Worm (Caenorhabditis elegans) whole organism, young adult: ENCODE measurements around the gene C04E6.13.

Experiments
- B0019.2 ChIP-seq: fragments of 200-800 bp; sonication (Bioruptor generic); conservative IDR thresholded peaks from 2 replicates; pipeline ENCODE4 v1.3.6; 2022; ENCODE audit warnings: missing genetic modification reagents, missing genetic modification characterization, missing compliant biosample characterization
- B0261.1 ChIP-seq: sonication (generic microtip); optimal IDR thresholded peaks from 2 replicates; lab custom pipeline; 2016; ENCODE audit warnings: mild to moderate bottlenecking, missing genetic modification characterization, moderate library complexity, missing compliant biosample characterization
- F22D6.2 ChIP-seq: sonication (generic microtip); optimal IDR thresholded peaks from 2 replicates; lab custom pipeline; 2016; ENCODE audit warnings: mild to moderate bottlenecking, missing genetic modification characterization, missing compliant biosample characterization
- F33H1.4 ChIP-seq: fragments of 200-800 bp; sonication (Bioruptor generic); IDR thresholded peaks from 2 replicates; pipeline ENCODE4 v1.3.6; 2022; ENCODE audit warnings: missing genetic modification reagents, missing genetic modification characterization, missing compliant biosample characterization
- K12H6.12 ChIP-seq: fragments of 200-800 bp; sonication (Bioruptor generic); optimal IDR thresholded peaks from 2 replicates; lab custom pipeline; 2018; ENCODE audit warnings: mild to moderate bottlenecking, missing genetic modification characterization, missing compliant biosample characterization
- T07F8.4 ChIP-seq: sonication (generic microtip); optimal IDR thresholded peaks from 2 replicates; lab custom pipeline; 2016; ENCODE audit warnings: mild to moderate bottlenecking, missing genetic modification characterization, moderate library complexity, missing compliant biosample characterization
- T26A5.8 ChIP-seq: sonication (generic microtip); optimal IDR thresholded peaks from 2 replicates; lab custom pipeline; 2016; ENCODE audit warnings: missing genetic modification characterization, missing compliant biosample characterization
- Y56A3A.18 ChIP-seq: fragments of 200-800 bp; sonication (Bioruptor generic); IDR thresholded peaks from 2 replicates; pipeline ENCODE4 v1.3.6; 2022; ENCODE audit warnings: missing genetic modification reagents, missing genetic modification characterization, missing compliant biosample characterization
- Y95B8A.8 ChIP-seq: fragments of 200-800 bp; sonication (Bioruptor generic); IDR thresholded peaks from 2 replicates; pipeline ENCODE4 v1.3.6; 2022; ENCODE audit warnings: missing genetic modification reagents, missing genetic modification characterization, missing compliant biosample characterization
- ZK185.1 ChIP-seq: sonication (generic microtip); optimal IDR thresholded peaks from 2 replicates; lab custom pipeline; 2016; ENCODE audit warnings: mild to moderate bottlenecking, missing genetic modification characterization, missing compliant biosample characterization; ENCODE audit not compliant: poor library complexity, severe bottlenecking
- aptf-2 ChIP-seq: fragments of 200-800 bp; sonication (Bioruptor generic); conservative IDR thresholded peaks from 2 replicates; pipeline ENCODE4 v1.3.6; 2022; ENCODE audit warnings: missing genetic modification reagents, missing genetic modification characterization, missing compliant biosample characterization
- atf-7 ChIP-seq: sonication (generic microtip); optimal IDR thresholded peaks from 2 replicates; lab custom pipeline; 2017; ENCODE audit warnings: mild to moderate bottlenecking, missing genetic modification characterization, missing compliant biosample characterization
- attf-3 ChIP-seq: fragments of 200-800 bp; sonication (Bioruptor generic); conservative IDR thresholded peaks from 2 replicates; pipeline ENCODE4 v1.3.6; 2022; ENCODE audit warnings: missing genetic modification reagents, missing genetic modification characterization, missing compliant biosample characterization
- attf-5 ChIP-seq: fragments of 200-800 bp; sonication (Bioruptor generic); optimal IDR thresholded peaks from 2 replicates; lab custom pipeline; 2018; ENCODE audit warnings: mild to moderate bottlenecking, missing genetic modification characterization, missing compliant biosample characterization
- attf-6 ChIP-seq: fragments of 200-800 bp; sonication (Bioruptor generic); IDR thresholded peaks from 2 replicates; pipeline ENCODE4 v1.3.6; 2022; ENCODE audit warnings: missing genetic modification reagents, missing genetic modification characterization, missing compliant biosample characterization
- ccch-3 ChIP-seq: fragments of 200-800 bp; sonication (Bioruptor generic); optimal IDR thresholded peaks from 2 replicates; lab custom pipeline; 2018; ENCODE audit warnings: mild to moderate bottlenecking, missing genetic modification characterization, missing compliant biosample characterization
- cebp-1 ChIP-seq, 2 experiments: fragments of 200-800 bp in 1 of 2; sonication (Bioruptor generic) in 1 of 2; sonication (generic microtip) in 1 of 2; IDR thresholded peaks in 1 of 2; optimal IDR thresholded peaks in 1 of 2; 2 replicates each; pipeline versions ENCODE4 v1.3.6 to Lab custom; 2017 to 2022; ENCODE audit warnings: missing compliant biosample characterization in 2 of 2, missing genetic modification characterization in 2 of 2, mild to moderate bottlenecking in 1 of 2, missing genetic modification reagents in 1 of 2, moderate library complexity in 1 of 2
- ceh-40 ChIP-seq: fragments of 200-800 bp; sonication (Bioruptor generic); IDR thresholded peaks from 2 replicates; pipeline ENCODE4 v1.3.6; 2022; ENCODE audit warnings: missing genetic modification characterization, missing compliant biosample characterization
- ceh-58 ChIP-seq: fragments of 200-800 bp; sonication (Bioruptor generic); IDR thresholded peaks from 2 replicates; pipeline ENCODE4 v1.3.6; 2022; ENCODE audit warnings: missing genetic modification characterization, missing compliant biosample characterization
- ceh-79 ChIP-seq: sonication (generic microtip); optimal IDR thresholded peaks from 2 replicates; lab custom pipeline; 2017; ENCODE audit warnings: mild to moderate bottlenecking, missing genetic modification characterization, missing compliant biosample characterization
- die-1 ChIP-seq: sonication (generic microtip); optimal IDR thresholded peaks from 2 replicates; lab custom pipeline; 2016; ENCODE audit warnings: missing genotype, mild to moderate bottlenecking, missing genetic modification characterization, missing compliant biosample characterization
- dpff-1 ChIP-seq: sonication (generic microtip); optimal IDR thresholded peaks from 2 replicates; lab custom pipeline; 2017; ENCODE audit warnings: mild to moderate bottlenecking, missing genetic modification characterization, missing compliant biosample characterization
- egl-18 ChIP-seq: fragments of 200-800 bp; sonication (Bioruptor generic); IDR thresholded peaks from 2 replicates; pipeline ENCODE4 v1.3.6; 2022; ENCODE audit warnings: missing genetic modification reagents, missing genetic modification characterization, missing compliant biosample characterization
- egl-44 ChIP-seq: fragments of 200-800 bp; sonication (Bioruptor generic); IDR thresholded peaks from 2 replicates; pipeline ENCODE4 v1.3.6; 2022; ENCODE audit warnings: missing genetic modification reagents, missing genetic modification characterization, missing compliant biosample characterization
- egrh-3 ChIP-seq: fragments of 200-800 bp; sonication (Bioruptor generic); IDR thresholded peaks from 2 replicates; pipeline ENCODE4 v1.3.6; 2022; ENCODE audit warnings: missing genetic modification reagents, missing genetic modification characterization, missing compliant biosample characterization
- fkh-3 ChIP-seq: sonication (generic microtip); optimal IDR thresholded peaks from 2 replicates; lab custom pipeline; 2016; ENCODE audit warnings: mild to moderate bottlenecking, missing genetic modification characterization, missing compliant biosample characterization
- gei-17 ChIP-seq: fragments of 200-800 bp; sonication (Bioruptor generic); optimal IDR thresholded peaks from 2 replicates; lab custom pipeline; 2018; ENCODE audit warnings: mild to moderate bottlenecking, missing genetic modification characterization, missing compliant biosample characterization
- hmg-1.2 ChIP-seq: fragments of 200-800 bp; sonication (Bioruptor generic); IDR thresholded peaks from 2 replicates; pipeline ENCODE4 v1.3.6; 2022; ENCODE audit warnings: missing genetic modification reagents, missing genetic modification characterization, missing compliant biosample characterization
- hsf-1 ChIP-seq: fragments of 200-800 bp; sonication (Bioruptor generic); IDR thresholded peaks from 2 replicates; pipeline ENCODE4 v1.3.6; 2022; ENCODE audit warnings: missing genetic modification reagents, missing genetic modification characterization, missing compliant biosample characterization
- let-526 ChIP-seq: fragments of 200-800 bp; sonication (Bioruptor generic); IDR thresholded peaks from 2 replicates; pipeline ENCODE4 v1.3.6; 2022; ENCODE audit warnings: missing genetic modification reagents, missing genetic modification characterization, missing compliant biosample characterization
- let-607 ChIP-seq, 2 experiments: fragments of 200-800 bp in 1 of 2; sonication (Bioruptor generic) in 1 of 2; sonication (generic microtip) in 1 of 2; optimal IDR thresholded peaks; 2 replicates each; lab custom pipeline; 2016 to 2018; ENCODE audit warnings: mild to moderate bottlenecking in 2 of 2, missing compliant biosample characterization in 2 of 2, missing genetic modification characterization in 2 of 2, moderate library complexity in 2 of 2, missing genotype in 1 of 2
- mes-4 ChIP-seq: sonication (generic microtip); optimal IDR thresholded peaks from 2 replicates; lab custom pipeline; 2016; ENCODE audit warnings: missing genotype, missing genetic modification characterization, missing compliant biosample characterization
- nfya-2 ChIP-seq: fragments of 200-800 bp; sonication (Bioruptor generic); IDR thresholded peaks from 2 replicates; pipeline ENCODE4 v1.3.6; 2022; ENCODE audit warnings: missing genetic modification reagents, missing genetic modification characterization, missing compliant biosample characterization
- nhr-179 ChIP-seq: sonication (generic microtip); optimal IDR thresholded peaks from 2 replicates; lab custom pipeline; 2016; ENCODE audit warnings: mild to moderate bottlenecking, missing genetic modification characterization, missing compliant biosample characterization
- nhr-27 ChIP-seq: fragments of 200-800 bp; sonication (Bioruptor generic); optimal IDR thresholded peaks from 2 replicates; lab custom pipeline; 2018; ENCODE audit warnings: mild to moderate bottlenecking, missing genetic modification characterization, moderate library complexity, missing compliant biosample characterization
- nhr-80 ChIP-seq: sonication (generic microtip); optimal IDR thresholded peaks from 2 replicates; lab custom pipeline; 2016; ENCODE audit warnings: missing genetic modification characterization, missing compliant biosample characterization
- nhr-90 ChIP-seq: sonication (generic microtip); optimal IDR thresholded peaks from 2 replicates; lab custom pipeline; 2016; ENCODE audit warnings: missing genotype, mild to moderate bottlenecking, missing genetic modification characterization, missing compliant biosample characterization
- repo-1 ChIP-seq: sonication (generic microtip); optimal IDR thresholded peaks from 2 replicates; lab custom pipeline; 2017; ENCODE audit warnings: mild to moderate bottlenecking, missing genetic modification characterization, missing compliant biosample characterization
- sea-2 ChIP-seq: fragments of 200-800 bp; sonication (Bioruptor generic); IDR thresholded peaks from 2 replicates; pipeline ENCODE4 v1.3.6; 2022; ENCODE audit warnings: missing genetic modification characterization, missing compliant biosample characterization
- snpc-1.1 ChIP-seq: sonication (generic microtip); optimal IDR thresholded peaks from 2 replicates; lab custom pipeline; 2017; ENCODE audit warnings: missing genetic modification characterization, mild to moderate bottlenecking, missing compliant biosample characterization, antibody characterized with exemption, moderate library complexity, missing genotype, missing genetic modification reagents; ENCODE audit not compliant: insufficient read depth
- sptf-2 ChIP-seq: fragments of 200-800 bp; sonication (Bioruptor generic); optimal IDR thresholded peaks from 2 replicates; lab custom pipeline; 2018; ENCODE audit warnings: mild to moderate bottlenecking, missing genetic modification characterization, missing compliant biosample characterization
- tbp1 ChIP-seq: fragments of 200-800 bp; sonication (Bioruptor generic); optimal IDR thresholded peaks from 2 replicates; lab custom pipeline; 2018; ENCODE audit warnings: mild to moderate bottlenecking, missing genetic modification characterization, missing compliant biosample characterization
- unc-62 ChIP-seq: fragments of 150-350 bp; optimal IDR thresholded peaks from 2 replicates; lab custom pipeline; 2014; ENCODE audit warnings: missing biosample characterization, missing genetic modification reagents, missing genetic modification characterization
- zim-3 ChIP-seq: sonication (generic microtip); optimal IDR thresholded peaks from 2 replicates; lab custom pipeline; 2017; ENCODE audit warnings: mild to moderate bottlenecking, missing genetic modification characterization, moderate library complexity, missing compliant biosample characterization
- ztf-25 ChIP-seq: fragments of 200-800 bp; sonication (Bioruptor generic); IDR thresholded peaks from 2 replicates; pipeline ENCODE4 v1.3.6; 2022; ENCODE audit warnings: missing genetic modification reagents, missing genetic modification characterization, missing compliant biosample characterization
- ztf-6 ChIP-seq: fragments of 200-800 bp; sonication (Bioruptor generic); IDR thresholded peaks from 2 replicates; pipeline ENCODE4 v1.3.6; 2022; ENCODE audit warnings: missing genetic modification reagents, missing genetic modification characterization, missing compliant biosample characterization

Gene C04E6.13

ce11 chrV:5876966-5877365 lies 35.6 kb upstream of the C04E6.13 start:
- TF ChIP-seq let-526 (GFP tag; lab: Robert Waterston, UW) (no peak), ZK185.1 (tag; lab: Kevin White, UChicago) (no peak), mes-4 (tag; lab: Kevin White, UChicago) (no peak), egrh-3 (GFP tag; lab: Robert Waterston, UW) (no peak), F22D6.2 (tag; lab: Kevin White, UChicago) (no peak), snpc-1.1 (tag; lab: Kevin White, UChicago) (no peak), attf-5 (GFP tag; lab: Kevin White, UChicago) (no peak), repo-1 (no peak), die-1 (tag; lab: Kevin White, UChicago) (no peak), let-607 (tag; optimal IDR thresholded peaks at IDR 0.05; lab: Kevin White, UChicago) (no peak), sea-2 (GFP tag; lab: Robert Waterston, UW) (no peak), T26A5.8 (tag; lab: Kevin White, UChicago) (no peak), sptf-2 (GFP tag; lab: Kevin White, UChicago) (no peak), cebp-1 (GFP tag; IDR thresholded peaks at IDR 0.05; lab: Robert Waterston, UW) (no peak), cebp-1 (tag; optimal IDR thresholded peaks at IDR 0.05; lab: Kevin White, UChicago) (no peak), B0261.1 (no peak), dpff-1 (tag; lab: Kevin White, UChicago) (no peak), nhr-80 (tag; lab: Kevin White, UChicago) (no peak), ceh-58 (GFP tag; lab: Robert Waterston, UW) (no peak)

ce11 chrV:5880064-5880463 lies 32.5 kb upstream of the C04E6.13 start, which contains the start of gene C02G6.3:
Gene C02G6.3, plus strand, starts transcription at chrV:5880364.
- no peak for TF ChIP-seq attf-6 (GFP tag; lab: Robert Waterston, UW)
- TF ChIP-seq let-607 (tag; optimal IDR thresholded peaks at IDR 0.05; lab: Kevin White, UChicago) = no peak
- TF ChIP-seq F33H1.4 (GFP tag; lab: Robert Waterston, UW) = no peak
- TF ChIP-seq nhr-179 (tag; lab: Kevin White, UChicago) = no peak
- no peak for TF ChIP-seq nhr-27
- no peak for TF ChIP-seq ztf-6 (GFP tag; lab: Robert Waterston, UW)
- TF ChIP-seq nfya-2 = no peak
- no peak for TF ChIP-seq ccch-3 (GFP tag; lab: Kevin White, UChicago)
- no peak for TF ChIP-seq atf-7 (tag; lab: Kevin White, UChicago)
- TF ChIP-seq T07F8.4 (tag; lab: Kevin White, UChicago) = no peak
- TF ChIP-seq attf-3 = no peak
- no peak for TF ChIP-seq let-526 (GFP tag; lab: Robert Waterston, UW)
- no peak for TF ChIP-seq Y56A3A.18 (GFP tag; lab: Robert Waterston, UW)
- no peak for TF ChIP-seq zim-3 (tag; lab: Kevin White, UChicago)
- TF ChIP-seq egl-18 (GFP tag; lab: Robert Waterston, UW) = no peak
- no peak for TF ChIP-seq ztf-25 (GFP tag; lab: Robert Waterston, UW)
- no peak for TF ChIP-seq ceh-40 (GFP tag; lab: Robert Waterston, UW)
- TF ChIP-seq tbp1 (GFP tag; lab: Kevin White, UChicago) = no peak
- TF ChIP-seq nhr-90 (tag; lab: Kevin White, UChicago) = no peak
- TF ChIP-seq K12H6.12 (tag; lab: Kevin White, UChicago) = no peak

- TF ChIP-seq ccch-3 (GFP tag; lab: Kevin White, UChicago) (no peak), Y95B8A.8 (no peak), let-526 (GFP tag; lab: Robert Waterston, UW) (no peak), gei-17 (GFP tag; lab: Kevin White, UChicago) (no peak), ceh-58 (GFP tag; lab: Robert Waterston, UW) (no peak), cebp-1 (GFP tag; IDR thresholded peaks at IDR 0.05; lab: Robert Waterston, UW) (no peak), cebp-1 (tag; optimal IDR thresholded peaks at IDR 0.05; lab: Kevin White, UChicago) (no peak), fkh-3 (tag; lab: Kevin White, UChicago) (no peak), ceh-40 (GFP tag; lab: Robert Waterston, UW) (no peak), ceh-79 (tag; lab: Kevin White, UChicago) (no peak), egl-44 (no peak), egl-18 (GFP tag; lab: Robert Waterston, UW) (no peak), aptf-2 (GFP tag; lab: Robert Waterston, UW) (no peak), B0019.2 (GFP tag; lab: Robert Waterston, UW) (no peak), hsf-1 (GFP tag; lab: Robert Waterston, UW) (no peak), hmg-1.2 (GFP tag; lab: Robert Waterston, UW) (no peak), unc-62 (no peak)
Measured at ce11 chrV:5882429-5882828, 30.1 kb upstream of the C04E6.13 start.
